Worm (Caenorhabditis elegans) whole organism, L4 larva: ENCODE measurements around the gene T27E4.7.

Source experiments
- D1046.2 ChIP-seq: fragments of 200-800 bp; sonication (Bioruptor generic); IDR thresholded peaks from 2 replicates; pipeline ENCODE4 v1.3.6; 2022; ENCODE audit warnings: missing genetic modification characterization, missing compliant biosample characterization
- F44E2.7 ChIP-seq: fragments of 200-800 bp; sonication (Bioruptor generic); IDR thresholded peaks from 2 replicates; pipeline ENCODE4 v2.1.2; 2022; ENCODE audit warnings: missing genetic modification characterization, missing compliant biosample characterization
- R02D3.7 ChIP-seq: fragments of 150-350 bp; sonication (generic microtip); optimal IDR thresholded peaks from 3 replicates; lab custom pipeline; 2014; ENCODE audit warnings: missing biosample characterization, missing genetic modification characterization
- Y5F2A.4 ChIP-seq: fragments of 200-800 bp; sonication (Bioruptor generic); optimal IDR thresholded peaks from 2 replicates; lab custom pipeline; 2018; ENCODE audit warnings: mild to moderate bottlenecking, missing genetic modification characterization, missing compliant biosample characterization
- Y75B8A.6 ChIP-seq: fragments of 200-800 bp; sonication (Bioruptor generic); IDR thresholded peaks from 2 replicates; pipeline ENCODE4 v1.3.6; 2022; ENCODE audit warnings: missing genetic modification reagents, missing genetic modification characterization, missing compliant biosample characterization
- aha-1 ChIP-seq: fragments of 150-350 bp; peaks from one replicate; lab custom pipeline; 2014; ENCODE audit warnings: missing biosample characterization, missing genetic modification characterization
- ceh-44 ChIP-seq: fragments of 200-800 bp; sonication (Bioruptor generic); IDR thresholded peaks from 2 replicates; pipeline ENCODE4 v1.3.6; 2022; ENCODE audit warnings: missing genetic modification reagents, missing genetic modification characterization, missing compliant biosample characterization
- ceh-62 ChIP-seq: sonication (generic microtip); optimal IDR thresholded peaks from 2 replicates; lab custom pipeline; 2017; ENCODE audit warnings: missing biosample characterization, missing genetic modification characterization
- cey-2 ChIP-seq: sonication (generic microtip); optimal IDR thresholded peaks from 3 replicates; lab custom pipeline; 2017; ENCODE audit warnings: missing genetic modification characterization, mild to moderate bottlenecking, missing compliant biosample characterization, antibody characterized with exemption, borderline replicate concordance; ENCODE audit not compliant: insufficient read depth
- duxl-1 ChIP-seq: sonication (generic microtip); optimal IDR thresholded peaks from 2 replicates; lab custom pipeline; 2016; ENCODE audit warnings: mild to moderate bottlenecking, missing genetic modification characterization, moderate library complexity, missing compliant biosample characterization; ENCODE audit not compliant: poor library complexity
- egl-27 ChIP-seq: sonication (generic microtip); optimal IDR thresholded peaks from 3 replicates; lab custom pipeline; 2017; ENCODE audit warnings: missing biosample characterization, missing genetic modification reagents, missing genetic modification characterization
- gei-8 ChIP-seq: fragments of 200-800 bp; sonication (Bioruptor generic); optimal IDR thresholded peaks from 2 replicates; lab custom pipeline; 2018; ENCODE audit warnings: mild to moderate bottlenecking, missing genetic modification characterization, missing compliant biosample characterization
- hif-1 ChIP-seq, 2 experiments: sonication (generic microtip); optimal IDR thresholded peaks; 2 replicates each; lab custom pipeline; 2016 to 2017; ENCODE audit warnings: missing compliant biosample characterization in 2 of 2, missing genetic modification characterization in 2 of 2, missing genetic modification reagents in 2 of 2, missing genotype in 2 of 2, mild to moderate bottlenecking in 1 of 2
- lin-39 ChIP-seq: fragments of 150-350 bp; optimal IDR thresholded peaks from 2 replicates; lab custom pipeline; 2014; ENCODE audit warnings: missing biosample characterization, missing genetic modification reagents, missing genetic modification characterization
- mes-2 ChIP-seq: sonication (generic microtip); optimal IDR thresholded peaks from 2 replicates; lab custom pipeline; 2016; ENCODE audit warnings: missing genotype, mild to moderate bottlenecking, missing genetic modification characterization, missing compliant biosample characterization; ENCODE audit not compliant: poor library complexity, severe bottlenecking
- mxl-2 ChIP-seq: fragments of 200-800 bp; sonication (Bioruptor generic); conservative IDR thresholded peaks from 2 replicates; pipeline ENCODE4 v1.3.6; 2022; ENCODE audit warnings: missing genetic modification reagents, missing genetic modification characterization, missing compliant biosample characterization
- mxl-3 ChIP-seq: fragments of 200-800 bp; sonication (Bioruptor generic); optimal IDR thresholded peaks from 2 replicates; lab custom pipeline; 2018; ENCODE audit warnings: mild to moderate bottlenecking, missing genetic modification characterization, missing compliant biosample characterization
- nhr-11 ChIP-seq: fragments of 150-350 bp; optimal IDR thresholded peaks from 2 replicates; lab custom pipeline; 2014; ENCODE audit warnings: missing biosample characterization, missing genetic modification characterization
- nhr-25 ChIP-seq: sonication (generic microtip); optimal IDR thresholded peaks from 2 replicates; lab custom pipeline; 2017; ENCODE audit warnings: missing genetic modification characterization, mild to moderate bottlenecking, missing compliant biosample characterization, antibody characterized with exemption, moderate library complexity, borderline replicate concordance; ENCODE audit not compliant: insufficient read depth
- nhr-28 ChIP-seq: fragments of 150-350 bp; optimal IDR thresholded peaks from 2 replicates; lab custom pipeline; 2014; ENCODE audit warnings: missing biosample characterization, missing genetic modification characterization
- nhr-48 ChIP-seq: sonication (generic microtip); optimal IDR thresholded peaks from 2 replicates; lab custom pipeline; 2016; ENCODE audit warnings: mild to moderate bottlenecking, missing genetic modification characterization, missing compliant biosample characterization
- pqm-1 ChIP-seq: sonication (generic microtip); optimal IDR thresholded peaks from 2 replicates; lab custom pipeline; 2017; ENCODE audit warnings: missing biosample characterization, missing genetic modification characterization
- rbr-2 ChIP-seq: sonication (generic microtip); optimal IDR thresholded peaks from 2 replicates; lab custom pipeline; 2016; ENCODE audit warnings: missing genotype, missing genetic modification characterization, missing compliant biosample characterization
- snpc-4 ChIP-seq: fragments of 150-350 bp; optimal IDR thresholded peaks from 2 replicates; lab custom pipeline; 2014; ENCODE audit warnings: missing biosample characterization, missing genetic modification characterization
- spr-1 ChIP-seq: sonication (generic microtip); optimal IDR thresholded peaks from 2 replicates; lab custom pipeline; 2016; ENCODE audit warnings: mild to moderate bottlenecking, missing genetic modification characterization, missing compliant biosample characterization
- unc-39 ChIP-seq: sonication (generic microtip); optimal IDR thresholded peaks from 2 replicates; lab custom pipeline; 2017; ENCODE audit warnings: missing biosample characterization, missing genetic modification characterization
- unc-62 ChIP-seq, 3 experiments: fragments of 150-350 bp in 1 of 3; sonication (generic microtip); optimal IDR thresholded peaks in 2 of 3; peaks in 1 of 3; 1 replicate in 1 of 3; 2 replicates in 2 of 3; lab custom pipeline; 2014 to 2017; ENCODE audit warnings: missing biosample characterization in 3 of 3, missing genetic modification characterization in 3 of 3, missing genetic modification reagents in 3 of 3, missing genotype in 1 of 3
- zag-1 ChIP-seq: fragments of 150-350 bp; optimal IDR thresholded peaks from 2 replicates; lab custom pipeline; 2014; ENCODE audit warnings: missing biosample characterization, missing genetic modification characterization
- zfp-2 ChIP-seq: sonication (generic microtip); optimal IDR thresholded peaks from 2 replicates; lab custom pipeline; 2016; ENCODE audit warnings: mild to moderate bottlenecking, missing genetic modification characterization, missing compliant biosample characterization

T27E4.7 gene

DNA sequence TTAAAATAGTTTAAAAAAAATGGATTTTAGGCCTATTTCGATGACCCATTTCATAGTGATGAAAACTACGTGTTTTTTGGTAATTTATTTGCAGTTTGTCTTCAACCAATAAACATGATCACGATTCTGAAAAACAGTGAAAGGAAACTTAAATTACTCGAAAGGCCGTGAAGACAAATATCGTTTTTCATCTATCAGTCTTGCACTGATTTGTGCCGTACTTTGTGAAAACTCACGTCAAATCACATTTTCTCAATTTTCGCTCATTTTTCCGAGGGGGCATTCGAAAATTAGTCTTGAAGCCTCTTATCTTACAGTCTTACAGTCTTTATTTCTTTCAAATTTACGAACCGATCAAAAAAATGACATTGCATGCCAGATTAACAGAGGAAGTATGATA lies 17.5 kb downstream of the T27E4.7 start, which contains the start of gene C25E10.11:
C25E10.11 (minus strand) TSS at position 101 of the 400 bp plus-strand sequence.
- TF ChIP-seq unc-39 (tag; lab: Kevin White, UChicago) (no peak), mxl-2 (GFP tag; lab: Robert Waterston, UW) (no peak), ceh-62 (tag; lab: Kevin White, UChicago) (no peak), gei-8 (GFP tag; lab: Kevin White, UChicago) (no peak)

DNA sequence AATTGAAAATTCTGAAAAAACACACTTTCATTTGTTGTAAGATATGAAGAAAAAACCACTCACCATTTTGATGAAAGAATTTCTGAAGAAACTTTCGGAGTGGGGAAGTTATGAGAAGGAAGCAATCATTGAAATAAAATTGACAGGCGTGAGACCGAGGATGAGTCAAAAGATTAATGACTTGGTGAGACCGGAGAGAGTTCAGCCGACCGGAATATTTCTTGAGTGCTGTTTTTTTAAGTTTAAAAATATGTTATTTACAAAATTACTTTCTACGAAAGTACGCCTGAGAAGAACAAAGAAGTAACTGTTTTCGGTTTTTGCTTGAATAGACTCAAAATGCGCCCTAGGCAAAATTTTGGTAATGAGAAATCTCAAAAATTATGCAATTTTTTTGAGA lies 19.9 kb downstream of the T27E4.7 start, which contains the start of gene C25E10.10:
C25E10.10 (minus strand) TSS at position 101 of the 400 bp plus-strand sequence.
- no peak for TF ChIP-seq Y75B8A.6 (GFP tag; lab: Robert Waterston, UW)
- no peak for TF ChIP-seq egl-27 (tag; lab: Kevin White, UChicago)
- no peak for TF ChIP-seq mxl-3
- no peak for TF ChIP-seq hif-1 (tag; optimal IDR thresholded peaks at IDR 0.05; lab: Kevin White, UChicago)
- no peak for TF ChIP-seq mes-2 (tag; lab: Kevin White, UChicago)
- no peak for TF ChIP-seq snpc-4 (tag; lab: Kevin White, UChicago)
- TF ChIP-seq unc-62 (GFP tag; optimal IDR thresholded peaks at IDR 0.05 in 1 of 2; lab: Kevin White, UChicago) = no peak
- TF ChIP-seq unc-62 (tag; optimal IDR thresholded peaks at IDR 0.05; lab: Kevin White, UChicago) = no peak
- TF ChIP-seq ceh-44 (GFP tag; lab: Robert Waterston, UW) = no peak
- TF ChIP-seq zfp-2 (tag; lab: Kevin White, UChicago) = no peak
- TF ChIP-seq gei-8 (GFP tag; lab: Kevin White, UChicago) = no peak
- TF ChIP-seq cey-2 (tag; lab: Kevin White, UChicago) = no peak
- TF ChIP-seq spr-1 (tag; lab: Kevin White, UChicago) = no peak
- no peak for TF ChIP-seq nhr-25
- TF ChIP-seq D1046.2 (GFP tag; lab: Robert Waterston, UW) = no peak
- no peak for TF ChIP-seq F44E2.7 (GFP tag; lab: Robert Waterston, UW)
- no peak for TF ChIP-seq lin-39 (tag; lab: Kevin White, UChicago)
- no peak for TF ChIP-seq Y5F2A.4 (GFP tag; lab: Kevin White, UChicago)
- TF ChIP-seq pqm-1 = no peak
- TF ChIP-seq, all 104 proteins: peak for 0

DNA sequence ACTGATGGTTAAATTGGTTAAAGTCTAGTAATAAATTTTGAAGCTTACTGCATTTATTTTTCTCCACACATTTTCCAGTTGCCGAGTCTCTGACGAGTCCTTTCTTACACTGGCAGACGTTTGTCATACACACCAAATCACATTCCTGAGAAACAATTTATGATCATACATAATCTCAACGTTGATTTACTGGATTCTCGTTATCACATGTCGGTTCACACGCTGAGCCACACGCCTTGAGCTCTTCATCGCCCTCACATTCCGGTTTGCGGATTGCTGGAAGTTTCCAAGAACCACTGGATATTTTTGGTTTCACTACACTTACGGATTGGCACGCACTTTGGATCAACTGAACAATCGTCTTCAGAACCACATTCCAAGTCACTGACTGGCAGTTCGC lies 20.5 kb downstream of the T27E4.7 start:
- TF ChIP-seq unc-62 (GFP tag; optimal IDR thresholded peaks at IDR 0.05 in 1 of 2; lab: Kevin White, UChicago) (peak in 1 of 2 experiments; percentile 68), unc-62 (tag; optimal IDR thresholded peaks at IDR 0.05; lab: Kevin White, UChicago) (no peak), nhr-11 (tag; lab: Kevin White, UChicago) (peak; percentile 17), R02D3.7 (no peak)

DNA sequence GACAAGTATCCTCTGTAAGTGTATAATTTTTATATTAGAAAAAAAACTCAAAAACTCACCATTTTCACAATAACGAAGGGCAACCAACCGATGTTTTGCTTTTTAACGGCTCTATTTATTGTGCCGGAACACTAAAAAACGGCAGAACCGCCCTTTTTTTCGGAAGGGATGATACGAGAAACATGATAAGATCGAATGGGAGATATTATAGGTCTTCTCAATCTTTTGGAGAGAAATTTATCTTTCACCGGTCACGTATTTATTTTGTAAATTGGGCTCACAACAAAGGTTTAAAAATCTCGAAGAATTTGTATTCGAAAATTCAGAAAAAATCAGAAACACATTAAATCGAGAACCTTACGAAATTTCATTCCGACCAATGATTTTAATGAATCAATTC lies 21.4 kb downstream of the T27E4.7 start, which contains the start of gene swm-1:
swm-1 (minus strand) TSS at position 101 of the 400 bp plus-strand sequence.
- TF ChIP-seq duxl-1 (tag; lab: Kevin White, UChicago) (no peak), egl-27 (tag; lab: Kevin White, UChicago) (no peak), aha-1 (tag; lab: Kevin White, UChicago) (peak; percentile 11)

DNA sequence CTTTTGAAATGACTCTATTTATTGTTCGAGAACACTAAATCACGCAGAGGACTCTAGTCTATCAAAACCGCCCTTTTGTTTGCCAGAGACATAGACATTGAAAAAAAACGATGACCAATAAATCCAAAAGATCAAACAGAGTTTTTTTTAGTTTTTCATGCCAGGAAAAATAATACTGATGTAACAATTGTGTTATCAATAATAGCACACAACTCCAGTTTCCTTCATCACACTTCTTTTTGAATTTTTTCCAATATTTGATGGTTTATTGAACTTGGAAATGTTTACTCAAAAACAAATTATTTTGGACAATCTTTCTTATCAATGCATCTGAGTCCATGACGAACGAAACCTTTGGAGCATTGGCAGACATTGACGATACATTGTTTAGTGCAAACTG lies 22.2 kb downstream of the T27E4.7 start, which contains the start of gene C25E10.8:
C25E10.8 (minus strand) TSS at position 101 of the 400 bp plus-strand sequence.
- TF ChIP-seq nhr-25 = no peak
- no peak for TF ChIP-seq nhr-48 (tag; lab: Kevin White, UChicago)
- no peak for TF ChIP-seq zag-1 (tag; lab: Kevin White, UChicago)

DNA sequence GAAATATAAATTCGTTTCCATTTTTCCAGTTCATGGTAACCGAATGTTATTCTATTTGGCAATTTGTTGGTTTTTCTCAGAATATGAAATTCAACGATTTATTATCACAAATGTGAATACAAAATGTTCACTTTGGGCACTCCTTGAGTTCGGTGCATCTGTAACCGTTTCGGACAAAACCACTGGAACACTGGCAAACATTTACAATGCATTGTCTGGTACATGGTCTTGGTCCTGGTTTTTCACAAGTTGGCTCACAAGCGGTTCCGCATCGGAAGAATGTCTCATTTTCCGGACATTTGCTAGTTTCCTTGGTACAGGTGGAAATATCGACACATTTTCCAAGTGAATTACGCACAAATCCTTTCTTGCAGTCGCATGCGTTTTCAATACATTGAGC lies 22.9 kb downstream of the T27E4.7 start:
- peak; percentile 93 for TF ChIP-seq aha-1 (tag; lab: Kevin White, UChicago)
- TF ChIP-seq nhr-28 (tag; lab: Kevin White, UChicago) = no peak
- no peak for TF ChIP-seq rbr-2
- TF ChIP-seq, all 104 proteins: peak for 1
